Fruit fly (Drosophila melanogaster) whole organism, embryonic: ENCODE measurements around the gene CG42514.

Experiments
- Atf-2 ChIP-seq: fragments of 200-800 bp; sonication (Bioruptor generic); optimal IDR thresholded peaks from 2 replicates; lab custom pipeline; 2016; ENCODE audit warnings: missing biosample characterization, missing genetic modification characterization
- Atf6 ChIP-seq: fragments of 200-800 bp; sonication (Bioruptor generic); IDR thresholded peaks from 2 replicates; pipeline ENCODE4 v1.3.6; 2022; ENCODE audit warnings: missing biosample characterization, missing genetic modification characterization
- Bteb2 ChIP-seq: fragments of 200-800 bp; sonication (Bioruptor generic); optimal IDR thresholded peaks from 2 replicates; lab custom pipeline; 2016; ENCODE audit warnings: missing biosample characterization, missing genetic modification characterization
- CG11247 ChIP-seq: fragments of 200-800 bp; sonication (Bioruptor generic); IDR thresholded peaks from 2 replicates; pipeline ENCODE4 v1.3.6; 2022; ENCODE audit warnings: missing biosample characterization, missing genetic modification characterization
- CG11456 ChIP-seq: fragments of 200-800 bp; sonication (Bioruptor generic); IDR thresholded peaks from 3 replicates; pipeline ENCODE4 v1.3.6; 2022; ENCODE audit warnings: missing biosample characterization, missing genetic modification characterization
- CG12236 ChIP-seq: fragments of 200-800 bp; sonication (Bioruptor generic); optimal IDR thresholded peaks from 2 replicates; lab custom pipeline; 2016; ENCODE audit warnings: missing biosample characterization, missing genetic modification characterization
- CG13287 ChIP-seq: fragments of 200-800 bp; sonication (Bioruptor generic); IDR thresholded peaks from 2 replicates; pipeline ENCODE4 v1.3.6; 2022; ENCODE audit warnings: missing biosample characterization, missing genetic modification characterization; ENCODE audit not compliant: partially characterized antibody
- CG13424 ChIP-seq: fragments of 200-800 bp; sonication (Bioruptor generic); optimal IDR thresholded peaks from 2 replicates; lab custom pipeline; 2019; ENCODE audit warnings: missing biosample characterization, mild to moderate bottlenecking, missing genetic modification characterization, moderate library complexity
- CG17359 ChIP-seq: fragments of 200-800 bp; sonication (Bioruptor generic); optimal IDR thresholded peaks from 3 replicates; lab custom pipeline; 2018; ENCODE audit warnings: missing biosample characterization, mild to moderate bottlenecking, missing genetic modification characterization, moderate library complexity
- CG17829 ChIP-seq: fragments of 200-800 bp; optimal IDR thresholded peaks from 2 replicates; lab custom pipeline; 2019; ENCODE audit warnings: missing biosample characterization, mild to moderate bottlenecking, missing genetic modification characterization, moderate library complexity
- CG1792 ChIP-seq: fragments of 200-800 bp; sonication (Bioruptor generic); optimal IDR thresholded peaks from 2 replicates; lab custom pipeline; 2016; ENCODE audit warnings: missing biosample characterization, missing genetic modification characterization
- CG2202 ChIP-seq: fragments of 200-800 bp; sonication (Bioruptor generic); optimal IDR thresholded peaks from 2 replicates; lab custom pipeline; 2018; ENCODE audit warnings: missing biosample characterization, mild to moderate bottlenecking, missing genetic modification characterization
- CG2678 ChIP-seq: fragments of 200-800 bp; sonication (Bioruptor generic); optimal IDR thresholded peaks from 3 replicates; lab custom pipeline; 2019; ENCODE audit warnings: missing biosample characterization, mild to moderate bottlenecking, missing genetic modification characterization, moderate library complexity
- CG4328 ChIP-seq: fragments of 200-800 bp; sonication (Bioruptor generic); optimal IDR thresholded peaks from 3 replicates; lab custom pipeline; 2017; ENCODE audit warnings: missing biosample characterization, missing genetic modification reagents, missing genetic modification characterization
- CG5180 ChIP-seq: fragments of 200-800 bp; sonication (Bioruptor generic); optimal IDR thresholded peaks from 3 replicates; lab custom pipeline; 2017; ENCODE audit warnings: missing biosample characterization, missing genetic modification characterization, mild to moderate bottlenecking, moderate library complexity, missing genetic modification reagents
- CG6654 ChIP-seq: fragments of 200-800 bp; sonication (Bioruptor generic); optimal IDR thresholded peaks from 2 replicates; lab custom pipeline; 2017; ENCODE audit warnings: missing biosample characterization, mild to moderate bottlenecking, missing genetic modification characterization
- CG7372 ChIP-seq: fragments of 200-800 bp; sonication (Bioruptor generic); IDR thresholded peaks from 2 replicates; pipeline ENCODE4 v1.3.6; 2022; ENCODE audit warnings: missing biosample characterization, missing genetic modification characterization
- CG7928 ChIP-seq: fragments of 200-800 bp; sonication (Bioruptor generic); optimal IDR thresholded peaks from 2 replicates; lab custom pipeline; 2017; ENCODE audit warnings: missing biosample characterization, mild to moderate bottlenecking, missing genetic modification characterization
- CG7987 ChIP-seq: fragments of 200-800 bp; sonication (Bioruptor generic); optimal IDR thresholded peaks from 2 replicates; lab custom pipeline; 2018; ENCODE audit warnings: missing biosample characterization, mild to moderate bottlenecking, missing genetic modification characterization, moderate library complexity
- CG8944 ChIP-seq: fragments of 200-800 bp; sonication (Bioruptor generic); optimal IDR thresholded peaks from 3 replicates; lab custom pipeline; 2016; ENCODE audit warnings: missing biosample characterization, missing genetic modification characterization
- D19A ChIP-seq: fragments of 200-800 bp; optimal IDR thresholded peaks from 3 replicates; lab custom pipeline; 2019; ENCODE audit warnings: missing biosample characterization, mild to moderate bottlenecking, missing genetic modification characterization, moderate library complexity
- Dref ChIP-seq: fragments of 200-800 bp; sonication (Bioruptor generic); IDR thresholded peaks from 2 replicates; pipeline ENCODE4 v1.3.6; 2022; ENCODE audit warnings: missing biosample characterization, missing genetic modification characterization
- Drgx ChIP-seq: fragments of 200-800 bp; sonication (Bioruptor generic); IDR thresholded peaks from 2 replicates; pipeline ENCODE4 v1.3.6; 2022; ENCODE audit warnings: missing biosample characterization, missing genetic modification characterization
- E2f2 ChIP-seq: fragments of 200-800 bp; sonication (Bioruptor generic); IDR thresholded peaks from 2 replicates; pipeline ENCODE4 v1.3.6; 2022; ENCODE audit warnings: missing biosample characterization, missing genetic modification characterization
- Elba2 ChIP-seq: fragments of 200-800 bp; sonication (Bioruptor generic); optimal IDR thresholded peaks from 3 replicates; lab custom pipeline; 2016; ENCODE audit warnings: missing biosample characterization, missing genetic modification characterization
- Fer2 ChIP-seq: fragments of 200-800 bp; sonication (Bioruptor generic); optimal IDR thresholded peaks from 2 replicates; lab custom pipeline; 2018; ENCODE audit warnings: missing biosample characterization, mild to moderate bottlenecking, missing genetic modification characterization, moderate library complexity
- HLHmδ ChIP-seq: fragments of 200-800 bp; sonication (Bioruptor generic); optimal IDR thresholded peaks from 2 replicates; lab custom pipeline; 2018; ENCODE audit warnings: missing biosample characterization, mild to moderate bottlenecking, missing genetic modification characterization, moderate library complexity
- Hr3 ChIP-seq: fragments of 200-800 bp; sonication (Bioruptor generic); optimal IDR thresholded peaks from 3 replicates; lab custom pipeline; 2016; ENCODE audit warnings: missing biosample characterization, missing genetic modification characterization
- Hsf ChIP-seq: fragments of 200-800 bp; sonication (Bioruptor generic); optimal IDR thresholded peaks from 3 replicates; lab custom pipeline; 2016; ENCODE audit warnings: missing biosample characterization, missing genetic modification characterization
- Lhr ChIP-seq: fragments of 200-800 bp; sonication (Bioruptor generic); optimal IDR thresholded peaks from 3 replicates; lab custom pipeline; 2017; ENCODE audit warnings: mild to moderate bottlenecking, missing biosample characterization, missing genetic modification reagents, missing genetic modification characterization
- Oaz ChIP-seq: fragments of 200-800 bp; sonication (Bioruptor generic); IDR thresholded peaks from 2 replicates; pipeline ENCODE4 v1.3.6; 2022; ENCODE audit warnings: missing biosample characterization, missing genetic modification characterization
- PHDP ChIP-seq: fragments of 200-800 bp; sonication (Bioruptor generic); optimal IDR thresholded peaks from 3 replicates; lab custom pipeline; 2018; ENCODE audit warnings: missing biosample characterization, mild to moderate bottlenecking, missing genetic modification characterization, moderate library complexity
- Rfx ChIP-seq: fragments of 200-800 bp; sonication (Bioruptor generic); IDR thresholded peaks from 2 replicates; pipeline ENCODE4 v1.3.6; 2022; ENCODE audit warnings: missing biosample characterization, missing genetic modification characterization
- Sox100B ChIP-seq: fragments of 200-800 bp; sonication (Bioruptor generic); optimal IDR thresholded peaks from 3 replicates; lab custom pipeline; 2018; ENCODE audit warnings: missing biosample characterization, mild to moderate bottlenecking, missing genetic modification characterization
- bigmax ChIP-seq: fragments of 200-800 bp; sonication (Bioruptor generic); optimal IDR thresholded peaks from 2 replicates; lab custom pipeline; 2018; ENCODE audit warnings: missing biosample characterization, mild to moderate bottlenecking, missing genetic modification characterization
- bowl ChIP-seq: fragments of 200-800 bp; sonication (Bioruptor generic); IDR thresholded peaks from 2 replicates; pipeline ENCODE4 v1.3.6; 2022; ENCODE audit warnings: missing biosample characterization, missing genetic modification characterization
- br ChIP-seq: fragments of >200 bp; optimal IDR thresholded peaks from 2 replicates; lab custom pipeline; 2017
- bsh ChIP-seq, 2 experiments: fragments of 200-800 bp; sonication (Bioruptor generic); optimal IDR thresholded peaks; 2 replicates each; lab custom pipeline; 2017 to 2018; ENCODE audit warnings: mild to moderate bottlenecking in 2 of 2, missing biosample characterization in 2 of 2, missing genetic modification characterization in 2 of 2, moderate library complexity in 1 of 2
- danr ChIP-seq: fragments of 200-800 bp; sonication (Bioruptor generic); IDR thresholded peaks from 2 replicates; pipeline ENCODE4 v1.3.6; 2022; ENCODE audit warnings: missing biosample characterization, missing genetic modification characterization
- dpn ChIP-seq, 2 experiments: fragments of 200-800 bp; sonication (Bioruptor generic); optimal IDR thresholded peaks; 3 replicates each; lab custom pipeline; 2016; ENCODE audit warnings: missing biosample characterization in 2 of 2, missing genetic modification characterization in 2 of 2
- exex ChIP-seq: fragments of 200-800 bp; sonication (Bioruptor generic); optimal IDR thresholded peaks from 4 replicates; lab custom pipeline; 2018; ENCODE audit warnings: missing biosample characterization, mild to moderate bottlenecking, missing genetic modification characterization, moderate library complexity
- gsb ChIP-seq: fragments of 200-800 bp; sonication (Bioruptor generic); IDR thresholded peaks from 2 replicates; pipeline ENCODE4 v1.3.6; 2022; ENCODE audit warnings: missing biosample characterization, missing genetic modification characterization
- hth ChIP-seq: fragments of >200 bp; optimal IDR thresholded peaks from 2 replicates; lab custom pipeline; 2017; ENCODE audit warnings: inconsistent platforms
- kni ChIP-seq: fragments of 200-800 bp; sonication (Bioruptor generic); optimal IDR thresholded peaks from 3 replicates; lab custom pipeline; 2017; ENCODE audit warnings: mild to moderate bottlenecking, missing biosample characterization, missing genetic modification reagents, missing genetic modification characterization
- lola ChIP-seq, 3 experiments: fragments of >200 bp in 2 of 3; fragments of 200-800 bp in 1 of 3; sonication (Bioruptor generic) in 1 of 3; optimal IDR thresholded peaks; 2 replicates each; lab custom pipeline; 2017 to 2019; ENCODE audit warnings: missing biosample characterization in 3 of 3, missing genetic modification characterization in 3 of 3, mild to moderate bottlenecking in 1 of 3, moderate library complexity in 1 of 3
- maf-S ChIP-seq: fragments of 200-800 bp; sonication (Bioruptor generic); optimal IDR thresholded peaks from 2 replicates; lab custom pipeline; 2016; ENCODE audit warnings: missing biosample characterization, missing genetic modification characterization
- mirr ChIP-seq: fragments of 200-800 bp; sonication (Bioruptor generic); optimal IDR thresholded peaks from 3 replicates; lab custom pipeline; 2018; ENCODE audit warnings: missing biosample characterization, mild to moderate bottlenecking, missing genetic modification characterization
- sim ChIP-seq: fragments of 200-800 bp; sonication (Bioruptor generic); IDR thresholded peaks from 2 replicates; pipeline ENCODE4 v1.3.6; 2022; ENCODE audit warnings: missing biosample characterization, missing genetic modification characterization
- sqz ChIP-seq: fragments of 200-800 bp; sonication (Bioruptor generic); optimal IDR thresholded peaks from 3 replicates; lab custom pipeline; 2018; ENCODE audit warnings: missing biosample characterization, mild to moderate bottlenecking, missing genetic modification characterization
- tx ChIP-seq: fragments of 200-800 bp; sonication (Bioruptor generic); optimal IDR thresholded peaks from 2 replicates; lab custom pipeline; 2016; ENCODE audit warnings: missing biosample characterization, missing genetic modification characterization
- vvl ChIP-seq: fragments of 200-800 bp; sonication (Bioruptor generic); IDR thresholded peaks from 2 replicates; pipeline ENCODE4 v1.3.6; 2022; ENCODE audit warnings: missing biosample characterization, missing genetic modification characterization

The CG42514 gene

dm6 chr3L:16533932-16534331 is 37.9 kb upstream of the CG42514 start (continued):
- TF ChIP-seq Atf6 (peak; percentile 83), lola (GFP tag; optimal IDR thresholded peaks at IDR 0.05; lab: Kevin White, UChicago) (peak in 1 of 3 experiments; percentile 83), CG11247 (GFP tag; lab: Robert Waterston, UW) (0 out of 2 replicates have a peak, but pooled peaks have one; percentile 37), kni (GFP tag; lab: Kevin White, UChicago) (peak; percentile 39), Dref (GFP tag; lab: Robert Waterston, UW) (no peak), CG2202 (tag; lab: Kevin White, UChicago) (peak; percentile 67), D19A (tag; lab: Kevin White, UChicago) (peak; percentile 81), CG4328 (GFP tag; lab: Kevin White, UChicago) (peak; percentile 70), CG13424 (tag; lab: Kevin White, UChicago) (peak; percentile 88), CG7928 (GFP tag; lab: Kevin White, UChicago) (peak; percentile 9), CG11456 (GFP tag; lab: Robert Waterston, UW) (peak; percentile 35; the same call in 1 of the 3 replicates), hth (lab: Kevin White, UChicago) (no peak), PHDP (tag; lab: Kevin White, UChicago) (peak; percentile 88), CG17359 (tag; lab: Kevin White, UChicago) (peak; percentile 80), sim (GFP tag; lab: Robert Waterston, UW) (no peak), gsb (peak; percentile 57), CG5180 (GFP tag; lab: Kevin White, UChicago) (peak; percentile 68), CG17829 (tag; lab: Kevin White, UChicago) (peak; percentile 85), CG12236 (GFP tag; lab: Kevin White, UChicago) (peak; percentile 30), HLHmδ (GFP tag; lab: Kevin White, UChicago) (no peak), Elba2 (no peak), CG13287 (no peak), Rfx (peak; percentile 76), Sox100B (peak; percentile 87), Oaz (peak; percentile 65), sqz (peak; percentile 69), Hsf (GFP tag; lab: Kevin White, UChicago) (peak; percentile 83), CG7987 (GFP tag; lab: Kevin White, UChicago) (no peak), bowl (no peak), danr (GFP tag; lab: Robert Waterston, UW) (peak; percentile 49), Lhr (GFP tag; lab: Kevin White, UChicago) (peak; percentile 27), Bteb2 (GFP tag; lab: Kevin White, UChicago) (peak; percentile 65), Hr3 (GFP tag; lab: Kevin White, UChicago) (peak; percentile 75), bigmax (GFP tag; lab: Kevin White, UChicago) (no peak), mirr (GFP tag; lab: Kevin White, UChicago) (no peak), Fer2 (tag; lab: Kevin White, UChicago) (peak; percentile 49), CG2678 (peak; percentile 93), CG8944 (GFP tag; lab: Kevin White, UChicago) (peak; percentile 71), CG7372 (GFP tag; lab: Robert Waterston, UW) (peak; percentile 69), exex (peak; percentile 25), bsh (GFP tag; optimal IDR thresholded peaks at IDR 0.05; lab: Kevin White, UChicago) (peak in 1 of 2 experiments; percentile 83), E2f2 (GFP tag; lab: Robert Waterston, UW) (peak; percentile 47; the same call in 1 of the 2 replicates), tx (GFP tag; lab: Kevin White, UChicago) (peak; percentile 58), CG1792 (GFP tag; lab: Kevin White, UChicago) (peak; percentile 12), br (lab: Kevin White, UChicago) (no peak), vvl (GFP tag; lab: Robert Waterston, UW) (peak; percentile 57; the same call in 1 of the 2 replicates), CG6654 (GFP tag; lab: Kevin White, UChicago) (peak; percentile 65), Atf-2 (peak; percentile 64), maf-S (GFP tag; lab: Kevin White, UChicago) (peak; percentile 52), dpn (GFP tag; optimal IDR thresholded peaks at IDR 0.05; lab: Kevin White, UChicago) (peak; percentile 61 to 72), Drgx (GFP tag; lab: Robert Waterston, UW) (no peak)
